Worm (Caenorhabditis elegans) whole organism, late embryonic: ENCODE measurements around the gene C18D11.10.

Experiments used
- K02D7.2 ChIP-seq: sonication (generic microtip); optimal IDR thresholded peaks from 2 replicates; lab custom pipeline; 2017; ENCODE audit warnings: mild to moderate bottlenecking, missing genetic modification characterization, missing compliant biosample characterization
- ceh-9 ChIP-seq: sonication (generic microtip); optimal IDR thresholded peaks from 2 replicates; lab custom pipeline; 2016; ENCODE audit warnings: mild to moderate bottlenecking, missing genetic modification characterization, inconsistent platforms, missing compliant biosample characterization
- dve-1 ChIP-seq: sonication (generic microtip); optimal IDR thresholded peaks from 2 replicates; lab custom pipeline; 2017; ENCODE audit warnings: antibody characterized with exemption, mild to moderate bottlenecking, missing genetic modification characterization, missing compliant biosample characterization
- fkh-6 ChIP-seq: sonication (generic microtip); optimal IDR thresholded peaks from 2 replicates; lab custom pipeline; 2016; ENCODE audit warnings: missing genetic modification characterization, missing compliant biosample characterization
- unc-86 ChIP-seq: sonication (generic microtip); optimal IDR thresholded peaks from 2 replicates; lab custom pipeline; 2016; ENCODE audit warnings: missing genetic modification characterization, missing compliant biosample characterization

DNA sequence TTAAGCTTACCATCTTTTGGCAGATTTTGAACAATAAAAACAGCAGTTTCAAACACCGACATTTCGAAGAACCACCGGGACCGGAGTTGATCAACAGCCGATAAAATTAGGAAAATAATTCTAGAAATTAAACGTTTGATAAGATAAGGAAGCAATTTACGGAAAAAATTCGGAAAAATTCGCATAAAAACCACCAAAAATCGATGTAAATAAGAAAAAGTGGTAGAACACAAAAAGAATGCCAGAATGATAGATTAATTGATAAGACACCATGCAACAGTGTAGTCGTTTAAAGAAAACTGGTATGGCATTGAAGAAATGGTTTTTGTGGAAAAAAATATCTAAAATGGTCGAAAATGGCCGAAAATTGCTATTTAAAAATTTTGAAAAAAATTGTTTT is 14.9 kb downstream of the C18D11.10 start, which contains the start of gene maa-1:
- TF ChIP-seq K02D7.2 (tag; lab: Kevin White, UChicago) (no peak), ceh-9 (no peak), fkh-6 (tag; lab: Kevin White, UChicago) (no peak), unc-86 (no peak), dve-1 (tag; lab: Kevin White, UChicago) (no peak)
